Worm (Caenorhabditis elegans) whole organism, mixed stage, embryonic: ENCODE measurements around the gene T28A8.5.

ENCODE experiments used
- M03D4.4 ChIP-seq: sonication (generic microtip); optimal IDR thresholded peaks from 2 replicates; lab custom pipeline; 2017; ENCODE audit warnings: mild to moderate bottlenecking, missing genetic modification characterization, missing compliant biosample characterization
- bed-3 ChIP-seq: fragments of 200-800 bp; sonication (Bioruptor generic); optimal IDR thresholded peaks from 3 replicates; lab custom pipeline; 2018; ENCODE audit warnings: mild to moderate bottlenecking, missing genetic modification characterization, moderate library complexity, missing compliant biosample characterization
- blmp-1 ChIP-seq: fragments of 150-350 bp; optimal IDR thresholded peaks from 2 replicates; lab custom pipeline; 2014; ENCODE audit warnings: missing biosample characterization, missing genetic modification characterization
- ceh-39 ChIP-seq: fragments of 150-350 bp; optimal IDR thresholded peaks from 2 replicates; lab custom pipeline; 2014; ENCODE audit warnings: missing biosample characterization, missing genetic modification characterization
- ceh-83 ChIP-seq: fragments of 200-800 bp; sonication (Bioruptor generic); optimal IDR thresholded peaks from 2 replicates; lab custom pipeline; 2018; ENCODE audit warnings: mild to moderate bottlenecking, missing genetic modification characterization, missing compliant biosample characterization
- ces-1 ChIP-seq: fragments of 150-350 bp; optimal IDR thresholded peaks from 2 replicates; lab custom pipeline; 2014; ENCODE audit warnings: missing biosample characterization, missing genetic modification reagents, missing genetic modification characterization
- drap-1 ChIP-seq: fragments of 200-800 bp; sonication (Bioruptor generic); optimal IDR thresholded peaks from 3 replicates; lab custom pipeline; 2018; ENCODE audit warnings: mild to moderate bottlenecking, missing genetic modification characterization, missing compliant biosample characterization
- elt-1 ChIP-seq: sonication (generic microtip); optimal IDR thresholded peaks from 2 replicates; lab custom pipeline; 2017; ENCODE audit warnings: missing genetic modification characterization, mild to moderate bottlenecking, missing compliant biosample characterization, antibody characterized with exemption, moderate library complexity, borderline replicate concordance; ENCODE audit not compliant: insufficient read depth
- elt-3 ChIP-seq: fragments of 150-350 bp; optimal IDR thresholded peaks from 2 replicates; lab custom pipeline; 2014; ENCODE audit warnings: missing biosample characterization, missing genetic modification characterization
- flh-1 ChIP-seq: fragments of 200-800 bp; sonication (Bioruptor generic); optimal IDR thresholded peaks from 2 replicates; lab custom pipeline; 2018; ENCODE audit warnings: mild to moderate bottlenecking, missing genetic modification characterization, moderate library complexity, missing compliant biosample characterization
- ham-2 ChIP-seq: fragments of 200-800 bp; sonication (Bioruptor generic); optimal IDR thresholded peaks from 2 replicates; lab custom pipeline; 2018; ENCODE audit warnings: mild to moderate bottlenecking, missing genetic modification characterization, missing compliant biosample characterization
- hlh-1 ChIP-seq: fragments of 150-350 bp; optimal IDR thresholded peaks from 2 replicates; lab custom pipeline; 2014; ENCODE audit warnings: missing biosample characterization, missing genetic modification reagents, missing genetic modification characterization
- lin-13 ChIP-seq: fragments of 150-350 bp; optimal IDR thresholded peaks from 2 replicates; lab custom pipeline; 2014; ENCODE audit warnings: missing biosample characterization, missing genetic modification characterization
- lin-32 ChIP-seq: fragments of 200-800 bp; sonication (Bioruptor generic); optimal IDR thresholded peaks from 2 replicates; lab custom pipeline; 2018; ENCODE audit warnings: mild to moderate bottlenecking, missing genetic modification characterization, missing compliant biosample characterization
- lsy-2 ChIP-seq: fragments of 150-350 bp; optimal IDR thresholded peaks from 2 replicates; lab custom pipeline; 2014; ENCODE audit warnings: missing biosample characterization, missing genetic modification characterization
- mab-5 ChIP-seq: fragments of 150-350 bp; optimal IDR thresholded peaks from 2 replicates; lab custom pipeline; 2014; ENCODE audit warnings: missing biosample characterization, missing genetic modification characterization
- mep-1 ChIP-seq: fragments of 150-350 bp; optimal IDR thresholded peaks from 2 replicates; lab custom pipeline; 2017; ENCODE audit warnings: missing biosample characterization, missing genetic modification reagents, missing genetic modification characterization, inconsistent platforms
- mls-2 ChIP-seq: sonication (generic microtip); optimal IDR thresholded peaks from 2 replicates; lab custom pipeline; 2016; ENCODE audit warnings: mild to moderate bottlenecking, missing genetic modification characterization, moderate library complexity, missing compliant biosample characterization
- nhr-12 ChIP-seq: fragments of 150-350 bp; optimal IDR thresholded peaks from 2 replicates; lab custom pipeline; 2014; ENCODE audit warnings: missing biosample characterization, missing genetic modification characterization
- nhr-2 ChIP-seq: fragments of 150-350 bp; optimal IDR thresholded peaks from 2 replicates; lab custom pipeline; 2014; ENCODE audit warnings: missing biosample characterization, missing genetic modification characterization
- nhr-237 ChIP-seq: fragments of 150-350 bp; optimal IDR thresholded peaks from 2 replicates; lab custom pipeline; 2014; ENCODE audit warnings: missing biosample characterization, missing genetic modification characterization
- nhr-28 ChIP-seq: fragments of 150-350 bp; optimal IDR thresholded peaks from 2 replicates; lab custom pipeline; 2014; ENCODE audit warnings: missing biosample characterization, missing genetic modification characterization
- nhr-76 ChIP-seq: sonication (generic microtip); optimal IDR thresholded peaks from 2 replicates; lab custom pipeline; 2017; ENCODE audit warnings: missing biosample characterization, missing genetic modification characterization
- pha-4 ChIP-seq: fragments of 150-350 bp; optimal IDR thresholded peaks from 2 replicates; lab custom pipeline; 2018; ENCODE audit warnings: missing biosample characterization, missing genetic modification reagents, missing genetic modification characterization
- sem-2 ChIP-seq: fragments of 200-800 bp; sonication (Bioruptor generic); optimal IDR thresholded peaks from 2 replicates; lab custom pipeline; 2018; ENCODE audit warnings: mild to moderate bottlenecking, missing genetic modification characterization, missing compliant biosample characterization
- snpc-4 ChIP-seq: fragments of 150-350 bp; optimal IDR thresholded peaks from 2 replicates; lab custom pipeline; 2014; ENCODE audit warnings: missing biosample characterization, missing genetic modification characterization
- sptf-1 ChIP-seq: sonication (generic microtip); optimal IDR thresholded peaks from 2 replicates; lab custom pipeline; 2017; ENCODE audit warnings: mild to moderate bottlenecking, missing genetic modification characterization, moderate library complexity, missing compliant biosample characterization
- tbx-8 ChIP-seq: fragments of 200-800 bp; sonication (Bioruptor generic); optimal IDR thresholded peaks from 2 replicates; lab custom pipeline; 2018; ENCODE audit warnings: mild to moderate bottlenecking, missing genetic modification characterization, moderate library complexity, missing compliant biosample characterization
- unc-120 ChIP-seq: sonication (generic microtip); optimal IDR thresholded peaks from 2 replicates; lab custom pipeline; 2017; ENCODE audit warnings: missing genetic modification characterization, missing compliant biosample characterization; ENCODE audit not compliant: poor library complexity, severe bottlenecking
- unc-39 ChIP-seq: fragments of 150-350 bp; optimal IDR thresholded peaks from 2 replicates; lab custom pipeline; 2014; ENCODE audit warnings: missing biosample characterization, missing genetic modification characterization
- unc-62 ChIP-seq: fragments of 150-350 bp; optimal IDR thresholded peaks from 2 replicates; lab custom pipeline; 2014; ENCODE audit warnings: missing biosample characterization, missing genetic modification reagents, missing genetic modification characterization
- zip-8 ChIP-seq: fragments of 150-350 bp; optimal IDR thresholded peaks from 2 replicates; lab custom pipeline; 2014; ENCODE audit warnings: missing biosample characterization, missing genetic modification characterization
- ztf-11 ChIP-seq: fragments of 150-350 bp; optimal IDR thresholded peaks from 2 replicates; lab custom pipeline; 2014; ENCODE audit warnings: missing biosample characterization, missing genetic modification characterization

T28A8.5 gene

ce11 chrIII:13462965-13463783, 38.3 kb upstream of the T28A8.5 start, which contains the start of gene ant-1.1 (continued):
- peak; percentile 56 for TF ChIP-seq drap-1 (GFP tag; lab: Kevin White, UChicago)
- TF ChIP-seq mab-5 (tag; lab: Kevin White, UChicago): no peak
- TF ChIP-seq ceh-83: peak; percentile 65
- no peak for TF ChIP-seq blmp-1 (tag; lab: Kevin White, UChicago)
- TF ChIP-seq zip-8 (tag; lab: Kevin White, UChicago): no peak
- TF ChIP-seq lin-13 (tag; lab: Kevin White, UChicago): peak; percentile 90
- TF ChIP-seq sem-2 (GFP tag; lab: Kevin White, UChicago): no peak
- no peak for TF ChIP-seq nhr-76

- no peak for TF ChIP-seq zip-8 (tag; lab: Kevin White, UChicago)
- no peak for TF ChIP-seq pha-4 (tag; lab: Kevin White, UChicago)
- no peak for TF ChIP-seq M03D4.4 (tag; lab: Kevin White, UChicago)
- TF ChIP-seq bed-3: no peak
- no peak for TF ChIP-seq ces-1 (GFP tag; lab: Kevin White, UChicago)
- no peak for TF ChIP-seq flh-1 (GFP tag; lab: Kevin White, UChicago)
- TF ChIP-seq lin-32: no peak
- TF ChIP-seq sptf-1 (tag; lab: Kevin White, UChicago): peak; percentile 1
- peak; percentile 54 for TF ChIP-seq unc-62 (GFP tag; lab: Kevin White, UChicago)
- peak; percentile 8 for TF ChIP-seq lsy-2 (tag; lab: Kevin White, UChicago)
- TF ChIP-seq nhr-76: no peak
- no peak for TF ChIP-seq unc-39
- TF ChIP-seq snpc-4 (tag; lab: Kevin White, UChicago): no peak
- TF ChIP-seq hlh-1 (tag; lab: Kevin White, UChicago): peak; percentile 45
- no peak for TF ChIP-seq lin-13 (tag; lab: Kevin White, UChicago)
Measured at ce11 chrIII:13464493-13465362, 36.7 kb upstream of the T28A8.5 start, which contains the start of gene kel-3. Gene kel-3 (plus strand): TSS chrIII:13464820.

ce11 chrIII:13465918-13466592, 35.4 kb upstream of the T28A8.5 start, which contains the start of gene cdk-5:
Gene cdk-5 (minus strand): TSS chrIII:13466342.
- TF ChIP-seq mab-5 (tag; lab: Kevin White, UChicago) (no peak), ceh-39 (tag; lab: Kevin White, UChicago) (peak; percentile 61), unc-120 (tag; lab: Kevin White, UChicago) (no peak), mep-1 (peak; percentile 76), lin-32 (no peak), nhr-2 (tag; lab: Kevin White, UChicago) (peak; percentile 38), mls-2 (tag; lab: Kevin White, UChicago) (no peak), hlh-1 (tag; lab: Kevin White, UChicago) (peak; percentile 8), M03D4.4 (tag; lab: Kevin White, UChicago) (no peak), sptf-1 (tag; lab: Kevin White, UChicago) (peak; percentile 39), pha-4 (tag; lab: Kevin White, UChicago) (peak; percentile 95), ham-2 (GFP tag; lab: Kevin White, UChicago) (no peak), lsy-2 (tag; lab: Kevin White, UChicago) (peak; percentile 86), nhr-237 (tag; lab: Kevin White, UChicago) (peak; percentile 76), unc-62 (GFP tag; lab: Kevin White, UChicago) (peak; percentile 20), ces-1 (GFP tag; lab: Kevin White, UChicago) (peak; percentile 97), sem-2 (GFP tag; lab: Kevin White, UChicago) (no peak), drap-1 (GFP tag; lab: Kevin White, UChicago) (peak; percentile 1), lin-13 (tag; lab: Kevin White, UChicago) (peak; percentile 72)

- TF ChIP-seq elt-1 (tag; lab: Kevin White, UChicago): no peak
- TF ChIP-seq snpc-4 (tag; lab: Kevin White, UChicago): no peak
- no peak for TF ChIP-seq blmp-1 (tag; lab: Kevin White, UChicago)
- TF ChIP-seq lin-13 (tag; lab: Kevin White, UChicago): no peak
- no peak for TF ChIP-seq ham-2 (GFP tag; lab: Kevin White, UChicago)
- no peak for TF ChIP-seq tbx-8
- no peak for TF ChIP-seq lsy-2 (tag; lab: Kevin White, UChicago)
- no peak for TF ChIP-seq sptf-1 (tag; lab: Kevin White, UChicago)
- no peak for TF ChIP-seq nhr-28
- TF ChIP-seq ztf-11 (tag; lab: Kevin White, UChicago): no peak
- TF ChIP-seq M03D4.4 (tag; lab: Kevin White, UChicago): no peak
- TF ChIP-seq elt-3 (tag; lab: Kevin White, UChicago): no peak
- no peak for TF ChIP-seq hlh-1 (tag; lab: Kevin White, UChicago)
- TF ChIP-seq sem-2 (GFP tag; lab: Kevin White, UChicago): no peak
- no peak for TF ChIP-seq nhr-2 (tag; lab: Kevin White, UChicago)
- TF ChIP-seq lin-32: no peak
- no peak for TF ChIP-seq zip-8 (tag; lab: Kevin White, UChicago)
- no peak for TF ChIP-seq nhr-12
Measured at ce11 chrIII:13471504-13471903, 29.9 kb upstream of the T28A8.5 start, which contains the start of gene pssy-2. Gene pssy-2 (plus strand): TSS chrIII:13471804.
